Fruit fly (Drosophila melanogaster) whole organism, embryonic: ENCODE results near the gene CG4950.

Experiments
- CG10565 ChIP-seq: fragments of 200-800 bp; sonication (Bioruptor generic); optimal IDR thresholded peaks from 3 replicates; lab custom pipeline; 2016; ENCODE audit warnings: missing biosample characterization, mild to moderate bottlenecking, missing genetic modification characterization
- CG15073 ChIP-seq: fragments of 200-800 bp; sonication (Bioruptor generic); optimal IDR thresholded peaks from 2 replicates; lab custom pipeline; 2016; ENCODE audit warnings: missing biosample characterization, missing genetic modification characterization
- CG15269 ChIP-seq: fragments of 200-800 bp; sonication (Bioruptor generic); optimal IDR thresholded peaks from 2 replicates; lab custom pipeline; 2018; ENCODE audit warnings: missing biosample characterization, mild to moderate bottlenecking, missing genetic modification characterization, moderate library complexity
- CG34376 ChIP-seq: fragments of 200-800 bp; sonication (Bioruptor generic); optimal IDR thresholded peaks from 2 replicates; lab custom pipeline; 2018; ENCODE audit warnings: missing biosample characterization, mild to moderate bottlenecking, missing genetic modification characterization
- Chrac-16 ChIP-seq: fragments of 200-800 bp; sonication (Bioruptor generic); optimal IDR thresholded peaks from 3 replicates; lab custom pipeline; 2016; ENCODE audit warnings: missing biosample characterization, missing genetic modification characterization
- Dip2 ChIP-seq: fragments of 200-800 bp; sonication (Bioruptor generic); IDR thresholded peaks from 2 replicates; pipeline ENCODE4 v1.3.6; 2022; ENCODE audit warnings: missing biosample characterization, missing genetic modification characterization
- Dll ChIP-seq: fragments of 200-800 bp; sonication (Bioruptor generic); IDR thresholded peaks from 4 replicates; pipeline ENCODE4 v1.3.6; 2022; ENCODE audit warnings: missing biosample characterization, missing genetic modification characterization; ENCODE audit not compliant: partially characterized antibody
- Dp ChIP-seq: fragments of 200-800 bp; sonication (Bioruptor generic); optimal IDR thresholded peaks from 2 replicates; lab custom pipeline; 2018; ENCODE audit warnings: missing biosample characterization, mild to moderate bottlenecking, missing genetic modification characterization, moderate library complexity
- Hr3 ChIP-seq: fragments of 200-800 bp; sonication (Bioruptor generic); optimal IDR thresholded peaks from 3 replicates; lab custom pipeline; 2016; ENCODE audit warnings: missing biosample characterization, missing genetic modification characterization
- bsh ChIP-seq, 2 experiments: fragments of 200-800 bp; sonication (Bioruptor generic); optimal IDR thresholded peaks; 2 replicates each; lab custom pipeline; 2017 to 2018; ENCODE audit warnings: mild to moderate bottlenecking in 2 of 2, missing biosample characterization in 2 of 2, missing genetic modification characterization in 2 of 2, moderate library complexity in 1 of 2
- mirr ChIP-seq: fragments of 200-800 bp; sonication (Bioruptor generic); optimal IDR thresholded peaks from 3 replicates; lab custom pipeline; 2018; ENCODE audit warnings: missing biosample characterization, mild to moderate bottlenecking, missing genetic modification characterization

- TF ChIP-seq CG10565 (GFP tag; lab: Kevin White, UChicago) (no peak), CG34376 (GFP tag; lab: Kevin White, UChicago) (no peak), CG15073 (no peak), Chrac-16 (no peak), mirr (GFP tag; lab: Kevin White, UChicago) (no peak), bsh (GFP tag; optimal IDR thresholded peaks at IDR 0.05; lab: Kevin White, UChicago) (no peak), Dip2 (no peak), Dp (GFP tag; lab: Kevin White, UChicago) (no peak), Hr3 (GFP tag; lab: Kevin White, UChicago) (no peak), Dll (GFP tag; lab: Robert Waterston, UW) (no peak), CG15269 (tag; lab: Kevin White, UChicago) (peak; percentile 10)
Observed at dm6 chr3L:16309972-16310371, 42.0 kb upstream of the CG4950 start.
